Fruit fly (Drosophila melanogaster) whole organism, embryonic: ENCODE data around the gene CG34269.

ENCODE experiments used
- CG10366 ChIP-seq: fragments of 200-800 bp; sonication (Bioruptor generic); IDR thresholded peaks from 2 replicates; pipeline ENCODE4 v1.3.6; 2022; ENCODE audit warnings: missing biosample characterization, missing genetic modification characterization
- CG10543 ChIP-seq: fragments of 200-800 bp; sonication (Bioruptor generic); optimal IDR thresholded peaks from 3 replicates; lab custom pipeline; 2017; ENCODE audit warnings: missing biosample characterization, mild to moderate bottlenecking, missing genetic modification characterization, moderate library complexity
- CG10959 ChIP-seq: fragments of 200-800 bp; sonication (Bioruptor generic); IDR thresholded peaks from 2 replicates; pipeline ENCODE4 v1.3.6; 2022; ENCODE audit warnings: missing biosample characterization, missing genetic modification characterization
- CG10979 ChIP-seq: fragments of 200-800 bp; sonication (Bioruptor generic); optimal IDR thresholded peaks from 2 replicates; lab custom pipeline; 2018; ENCODE audit warnings: missing biosample characterization, mild to moderate bottlenecking, missing genetic modification characterization, moderate library complexity
- CG13894 ChIP-seq: fragments of 200-800 bp; sonication (Bioruptor generic); optimal IDR thresholded peaks from 3 replicates; lab custom pipeline; 2018; ENCODE audit warnings: missing biosample characterization, mild to moderate bottlenecking, missing genetic modification characterization, moderate library complexity
- CG14441 ChIP-seq: fragments of 200-800 bp; sonication (Bioruptor generic); IDR thresholded peaks from 2 replicates; pipeline ENCODE4 v1.3.6; 2022; ENCODE audit warnings: missing biosample characterization, missing genetic modification characterization
- CG14965 ChIP-seq: fragments of 200-800 bp; sonication (Bioruptor generic); optimal IDR thresholded peaks from 2 replicates; lab custom pipeline; 2016; ENCODE audit warnings: missing biosample characterization, missing genetic modification characterization, borderline replicate concordance
- CG15514 ChIP-seq: fragments of 200-800 bp; sonication (Bioruptor generic); optimal IDR thresholded peaks from 3 replicates; lab custom pipeline; 2017; ENCODE audit warnings: missing biosample characterization, missing genetic modification characterization, mild to moderate bottlenecking, moderate library complexity, missing genetic modification reagents
- CG15601 ChIP-seq: fragments of 200-800 bp; sonication (Bioruptor generic); optimal IDR thresholded peaks from 3 replicates; lab custom pipeline; 2019; ENCODE audit warnings: missing biosample characterization, mild to moderate bottlenecking, missing genetic modification characterization, moderate library complexity
- CG1602 ChIP-seq: fragments of 200-800 bp; sonication (Bioruptor generic); optimal IDR thresholded peaks from 3 replicates; lab custom pipeline; 2016; ENCODE audit warnings: missing biosample characterization, missing genetic modification characterization
- CG1603 ChIP-seq: fragments of 200-800 bp; sonication (Bioruptor generic); optimal IDR thresholded peaks from 2 replicates; lab custom pipeline; 2019; ENCODE audit warnings: missing biosample characterization, mild to moderate bottlenecking, missing genetic modification characterization, moderate library complexity
- CG17359 ChIP-seq: fragments of 200-800 bp; sonication (Bioruptor generic); optimal IDR thresholded peaks from 3 replicates; lab custom pipeline; 2018; ENCODE audit warnings: missing biosample characterization, mild to moderate bottlenecking, missing genetic modification characterization, moderate library complexity
- CG17385 ChIP-seq: fragments of 200-800 bp; sonication (Bioruptor generic); optimal IDR thresholded peaks from 3 replicates; lab custom pipeline; 2018; ENCODE audit warnings: missing biosample characterization, mild to moderate bottlenecking, missing genetic modification characterization
- CG18599 ChIP-seq: fragments of 200-800 bp; sonication (Bioruptor generic); optimal IDR thresholded peaks from 3 replicates; lab custom pipeline; 2017; ENCODE audit warnings: missing biosample characterization, missing genetic modification characterization, mild to moderate bottlenecking, moderate library complexity, missing genetic modification reagents
- CG32532 ChIP-seq: fragments of 200-800 bp; sonication (Bioruptor generic); IDR thresholded peaks from 2 replicates; pipeline ENCODE4 v1.3.6; 2022; ENCODE audit warnings: missing biosample characterization, missing genetic modification characterization
- CG32767 ChIP-seq: fragments of 200-800 bp; sonication (Bioruptor generic); IDR thresholded peaks from 2 replicates; pipeline ENCODE4 v1.3.6; 2022; ENCODE audit warnings: missing biosample characterization, missing genetic modification characterization
- CG3995 ChIP-seq: fragments of 200-800 bp; sonication (Bioruptor generic); optimal IDR thresholded peaks from 3 replicates; lab custom pipeline; 2016; ENCODE audit warnings: missing biosample characterization, missing genetic modification characterization
- CG42726 ChIP-seq: fragments of 200-800 bp; sonication (Bioruptor generic); IDR thresholded peaks from 2 replicates; pipeline ENCODE4 v1.3.6; 2022; ENCODE audit warnings: missing biosample characterization, missing genetic modification characterization; ENCODE audit not compliant: partially characterized antibody
- CG4282 ChIP-seq: fragments of 200-800 bp; sonication (Bioruptor generic); optimal IDR thresholded peaks from 2 replicates; lab custom pipeline; 2016; ENCODE audit warnings: missing biosample characterization, missing genetic modification characterization
- CG4617 ChIP-seq: fragments of 200-800 bp; sonication (Bioruptor generic); optimal IDR thresholded peaks from 3 replicates; lab custom pipeline; 2016; ENCODE audit warnings: missing biosample characterization, missing genetic modification characterization, borderline replicate concordance
- CG7357 ChIP-seq: fragments of 200-800 bp; sonication (Bioruptor generic); IDR thresholded peaks from 3 replicates; pipeline ENCODE4 v1.3.6; 2022; ENCODE audit warnings: missing biosample characterization, missing genetic modification characterization
- CG7372 ChIP-seq: fragments of 200-800 bp; sonication (Bioruptor generic); IDR thresholded peaks from 2 replicates; pipeline ENCODE4 v1.3.6; 2022; ENCODE audit warnings: missing biosample characterization, missing genetic modification characterization
- CG7839 ChIP-seq: fragments of 200-800 bp; sonication (Bioruptor generic); optimal IDR thresholded peaks from 3 replicates; lab custom pipeline; 2018; ENCODE audit warnings: missing biosample characterization, mild to moderate bottlenecking, missing genetic modification characterization, moderate library complexity
- Dfd ChIP-seq, 2 experiments: fragments of >200 bp; optimal IDR thresholded peaks; 2 replicates each; lab custom pipeline; 2017; ENCODE audit warnings: missing biosample characterization in 2 of 2, missing genetic modification characterization in 2 of 2
- Dip3 ChIP-seq: fragments of 200-800 bp; sonication (Bioruptor generic); optimal IDR thresholded peaks from 3 replicates; lab custom pipeline; 2016; ENCODE audit warnings: missing biosample characterization, missing genetic modification characterization
- Eip74EF ChIP-seq, 2 experiments: fragments of 200-800 bp in 1 of 2; fragments of >200 bp in 1 of 2; sonication (Bioruptor generic) in 1 of 2; optimal IDR thresholded peaks; 2 replicates each; lab custom pipeline; 2017 to 2019; ENCODE audit warnings: missing biosample characterization in 2 of 2, missing genetic modification characterization in 2 of 2, mild to moderate bottlenecking in 1 of 2, moderate library complexity in 1 of 2
- Hmr ChIP-seq: fragments of 200-800 bp; sonication (Bioruptor generic); optimal IDR thresholded peaks from 3 replicates; lab custom pipeline; 2017; ENCODE audit warnings: mild to moderate bottlenecking, missing biosample characterization, missing genetic modification reagents, missing genetic modification characterization
- Hr78 ChIP-seq, 2 experiments: fragments of 200-800 bp in 1 of 2; fragments of >200 bp in 1 of 2; sonication (Bioruptor generic) in 1 of 2; optimal IDR thresholded peaks; 2 replicates each; lab custom pipeline; 2017 to 2019; ENCODE audit warnings: missing biosample characterization in 2 of 2, missing genetic modification characterization in 2 of 2, mild to moderate bottlenecking in 1 of 2, moderate library complexity in 1 of 2
- Jarid2 ChIP-seq: fragments of 200-800 bp; sonication (Bioruptor generic); optimal IDR thresholded peaks from 3 replicates; lab custom pipeline; 2017; ENCODE audit warnings: mild to moderate bottlenecking, missing biosample characterization, missing genetic modification reagents, missing genetic modification characterization
- Max ChIP-seq: fragments of 200-800 bp; sonication (Bioruptor generic); optimal IDR thresholded peaks from 2 replicates; lab custom pipeline; 2016; ENCODE audit warnings: missing biosample characterization, mild to moderate bottlenecking, missing genetic modification characterization
- Mes4 ChIP-seq: fragments of 200-800 bp; sonication (Bioruptor generic); optimal IDR thresholded peaks from 2 replicates; lab custom pipeline; 2016; ENCODE audit warnings: missing biosample characterization, missing genetic modification characterization
- Scr ChIP-seq: fragments of 200-800 bp; sonication (Bioruptor generic); IDR thresholded peaks from 2 replicates; pipeline ENCODE4 v1.3.6; 2022; ENCODE audit warnings: missing biosample characterization, missing genetic modification characterization; ENCODE audit not compliant: partially characterized antibody
- bbx ChIP-seq: fragments of 200-800 bp; sonication (Bioruptor generic); IDR thresholded peaks from 2 replicates; pipeline ENCODE4 v1.3.6; 2022; ENCODE audit warnings: missing biosample characterization, missing genetic modification characterization; ENCODE audit not compliant: partially characterized antibody
- fd96Cb ChIP-seq: fragments of 200-800 bp; sonication (Bioruptor generic); optimal IDR thresholded peaks from 2 replicates; lab custom pipeline; 2018; ENCODE audit warnings: missing biosample characterization, mild to moderate bottlenecking, missing genetic modification characterization, moderate library complexity
- fru ChIP-seq: fragments of >200 bp; optimal IDR thresholded peaks from 2 replicates; lab custom pipeline; 2017
- grn ChIP-seq: fragments of 200-800 bp; sonication (Bioruptor generic); optimal IDR thresholded peaks from 3 replicates; lab custom pipeline; 2017; ENCODE audit warnings: missing biosample characterization, missing genetic modification characterization
- hkb ChIP-seq, 2 experiments: fragments of 200-800 bp in 1 of 2; fragments of >200 bp in 1 of 2; sonication (Bioruptor generic) in 1 of 2; IDR thresholded peaks in 1 of 2; optimal IDR thresholded peaks in 1 of 2; 2 replicates each; pipeline versions ENCODE4 v1.3.6 to Lab custom; 2017 to 2022; ENCODE audit warnings: missing biosample characterization in 1 of 2, missing genetic modification characterization in 1 of 2
- insv ChIP-seq, 2 experiments: fragments of 200-800 bp; sonication (Bioruptor generic); optimal IDR thresholded peaks; 3 replicates each; lab custom pipeline; 2016 to 2018; ENCODE audit warnings: missing biosample characterization in 2 of 2, missing genetic modification characterization in 2 of 2
- ken ChIP-seq: fragments of 200-800 bp; sonication (Bioruptor generic); IDR thresholded peaks from 3 replicates; pipeline ENCODE4 v1.3.6; 2022; ENCODE audit warnings: missing biosample characterization, missing genetic modification characterization
- nerfin-1 ChIP-seq: fragments of 200-800 bp; sonication (Bioruptor generic); optimal IDR thresholded peaks from 3 replicates; lab custom pipeline; 2019; ENCODE audit warnings: missing biosample characterization, mild to moderate bottlenecking, missing genetic modification characterization, moderate library complexity
- pan ChIP-seq, 4 experiments: fragments of >200 bp in 3 of 4; fragments of 200-800 bp in 1 of 4; sonication (Bioruptor generic) in 1 of 4; optimal IDR thresholded peaks in 3 of 4; IDR thresholded peaks in 1 of 4; 2 replicates each; pipeline versions ENCODE4 v1.3.6 to Lab custom; 2017 to 2022; ENCODE audit warnings: missing biosample characterization in 2 of 4, missing genetic modification characterization in 2 of 4, mixed read lengths in 1 of 4
- rib ChIP-seq: fragments of 200-800 bp; sonication (Bioruptor generic); IDR thresholded peaks from 2 replicates; pipeline ENCODE4 v1.3.6; 2022; ENCODE audit warnings: missing biosample characterization, missing genetic modification characterization
- ro ChIP-seq: fragments of 200-800 bp; sonication (Bioruptor generic); IDR thresholded peaks from 2 replicates; pipeline ENCODE4 v1.3.6; 2022; ENCODE audit warnings: missing biosample characterization, missing genetic modification characterization
- run ChIP-seq: fragments of 200-800 bp; sonication (Bioruptor generic); optimal IDR thresholded peaks from 3 replicates; lab custom pipeline; 2018; ENCODE audit warnings: missing biosample characterization, mild to moderate bottlenecking, missing genetic modification characterization
- sens ChIP-seq: fragments of 200-800 bp; sonication (Bioruptor generic); peaks from one replicate; lab custom pipeline; 2016; ENCODE audit warnings: missing biosample characterization, missing genetic modification characterization
- so ChIP-seq: fragments of 200-800 bp; sonication (Bioruptor generic); IDR thresholded peaks from 3 replicates; pipeline ENCODE4 v1.3.6; 2022; ENCODE audit warnings: missing biosample characterization, missing genetic modification characterization
- twi ChIP-seq: fragments of 200-800 bp; optimal IDR thresholded peaks from 2 replicates; lab custom pipeline; 2019; ENCODE audit warnings: missing biosample characterization, mild to moderate bottlenecking, missing genetic modification characterization, moderate library complexity
- usp ChIP-seq: fragments of >200 bp; optimal IDR thresholded peaks from 2 replicates; lab custom pipeline; 2017; ENCODE audit warnings: missing biosample characterization, missing genetic modification characterization
- zf30C ChIP-seq: fragments of 200-800 bp; sonication (Bioruptor generic); optimal IDR thresholded peaks from 3 replicates; lab custom pipeline; 2018; ENCODE audit warnings: missing biosample characterization, mild to moderate bottlenecking, missing genetic modification characterization

Gene CG34269

DNA sequence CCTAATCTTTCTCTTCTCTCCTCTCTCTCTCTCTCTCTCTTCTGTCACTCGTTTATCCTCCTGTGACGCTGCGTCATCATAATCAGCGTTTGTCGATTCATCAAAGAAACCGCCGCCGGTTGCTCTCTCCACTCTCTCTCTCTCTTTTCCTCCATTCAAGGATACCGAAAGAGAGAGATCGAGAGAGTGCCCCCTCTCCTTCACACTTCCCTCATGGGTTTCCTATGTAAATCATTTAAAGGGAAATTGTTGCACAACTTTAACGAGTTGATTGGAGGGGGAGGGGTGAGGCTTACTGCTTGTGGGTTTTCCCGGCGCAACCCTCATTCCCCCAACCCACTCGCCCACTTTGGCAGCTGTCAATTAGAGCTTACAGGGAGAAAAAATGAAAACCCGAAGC lies 16.1 kb downstream of the CG34269 start (continued):
- TF ChIP-seq CG1602 (GFP tag; lab: Kevin White, UChicago), result no peak
- no peak for TF ChIP-seq CG15601 (tag; lab: Kevin White, UChicago)
- no peak for TF ChIP-seq grn (GFP tag; lab: Kevin White, UChicago)
- TF ChIP-seq CG18599, result peak; percentile 21
- TF ChIP-seq twi (tag; lab: Kevin White, UChicago), result no peak
- TF ChIP-seq Dfd (GFP tag; optimal IDR thresholded peaks at IDR 0.05; lab: Kevin White, UChicago), result no peak
- TF ChIP-seq so (GFP tag; lab: Robert Waterston, UW), result no peak
- no peak for TF ChIP-seq Dip3
- no peak for TF ChIP-seq usp (GFP tag; lab: Kevin White, UChicago)
- TF ChIP-seq CG42726 (GFP tag; lab: Robert Waterston, UW), result no peak
- no peak for TF ChIP-seq CG14441 (GFP tag; lab: Robert Waterston, UW)
- no peak for TF ChIP-seq Hr78 (GFP tag; optimal IDR thresholded peaks at IDR 0.05; lab: Kevin White, UChicago)
- no peak for TF ChIP-seq CG10979 (tag; lab: Kevin White, UChicago)
- no peak for TF ChIP-seq CG7357 (GFP tag; lab: Robert Waterston, UW)
- TF ChIP-seq CG17385 (GFP tag; lab: Kevin White, UChicago), result no peak
- no peak for TF ChIP-seq CG14965
- no peak for TF ChIP-seq CG7372 (GFP tag; lab: Robert Waterston, UW)
- TF ChIP-seq nerfin-1 (tag; lab: Kevin White, UChicago), result peak; percentile 50
- TF ChIP-seq CG3995 (GFP tag; lab: Kevin White, UChicago), result no peak
- TF ChIP-seq CG10366 (GFP tag; lab: Robert Waterston, UW), result no peak
- no peak for TF ChIP-seq run
- TF ChIP-seq pan (optimal IDR thresholded peaks at IDR 0.05; lab: Kevin White, UChicago), result peak in 1 of 2 experiments; percentile 59
- TF ChIP-seq pan (GFP tag; optimal IDR thresholded peaks at IDR 0.05 in 1 of 2, IDR thresholded peaks at IDR 0.05 in 1 of 2), result peak in 1 of 2 experiments; percentile 51
- no peak for TF ChIP-seq bbx
- TF ChIP-seq CG32767 (GFP tag; lab: Robert Waterston, UW), result no peak
- TF ChIP-seq hkb (optimal IDR thresholded peaks at IDR 0.05; lab: Kevin White, UChicago), result no peak
- peak; percentile 32; the same call in 1 of the 2 replicates for TF ChIP-seq hkb (GFP tag; IDR thresholded peaks at IDR 0.05; lab: Robert Waterston, UW)
- TF ChIP-seq rib (GFP tag; lab: Robert Waterston, UW), result no peak
- TF ChIP-seq fd96Cb (tag; lab: Kevin White, UChicago), result no peak
- no peak for TF ChIP-seq Mes4 (GFP tag; lab: Kevin White, UChicago)
- no peak for TF ChIP-seq CG4282 (GFP tag; lab: Kevin White, UChicago)
- TF ChIP-seq ken, result no peak
- TF ChIP-seq Eip74EF (GFP tag; optimal IDR thresholded peaks at IDR 0.05; lab: Kevin White, UChicago), result no peak
- TF ChIP-seq CG10543 (GFP tag; lab: Kevin White, UChicago), result no peak
- no peak for TF ChIP-seq zf30C (GFP tag; lab: Kevin White, UChicago)
- no peak for TF ChIP-seq CG13894 (tag; lab: Kevin White, UChicago)
- no peak for TF ChIP-seq Jarid2
- TF ChIP-seq Scr, result peak; percentile 18; the same call in 1 of the 2 replicates
- peak; percentile 67 for TF ChIP-seq sens
- no peak for TF ChIP-seq Hmr (GFP tag; lab: Kevin White, UChicago)
- peak in 1 of 2 experiments; percentile 9 for TF ChIP-seq insv (GFP tag; optimal IDR thresholded peaks at IDR 0.05; lab: Kevin White, UChicago)
- no peak for TF ChIP-seq ro (GFP tag; lab: Robert Waterston, UW)
- no peak for TF ChIP-seq Max
- no peak for TF ChIP-seq CG17359 (tag; lab: Kevin White, UChicago)
- TF ChIP-seq CG15514 (GFP tag; lab: Kevin White, UChicago), result no peak
- TF ChIP-seq CG10959, result no peak
- TF ChIP-seq fru (lab: Kevin White, UChicago), result no peak
- no peak for TF ChIP-seq CG1603
- TF ChIP-seq CG4617, result no peak
- TF ChIP-seq CG32532 (GFP tag; lab: Robert Waterston, UW), result peak; percentile 16; the same call in 1 of the 2 replicates
- no peak for TF ChIP-seq CG7839 (tag; lab: Kevin White, UChicago)
